Worm (Caenorhabditis elegans): ENCODE data around the gene atgl-1.

The atgl-1 gene

DNA sequence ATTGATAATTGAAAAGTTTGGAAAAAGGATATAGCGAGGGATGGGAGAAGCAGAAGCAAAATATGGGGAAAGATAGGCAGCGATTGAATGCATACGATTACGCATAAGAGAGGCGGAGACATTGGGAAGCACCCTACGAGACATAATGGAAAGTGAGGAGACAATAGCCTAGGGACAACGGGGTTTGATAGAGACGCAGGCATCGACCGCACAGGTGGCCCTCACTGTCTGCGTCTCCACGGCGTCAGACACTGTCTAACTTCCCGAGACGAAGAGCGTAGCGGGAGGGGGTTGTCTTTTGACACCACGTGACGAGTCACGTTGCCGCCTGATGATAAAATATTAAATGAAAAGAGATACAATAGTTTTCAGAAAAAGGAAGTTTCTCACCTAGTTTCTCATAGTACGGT is 1.7 kb upstream of the atgl-1 start (continued):
- TF ChIP-seq K12H6.12 (tag; optimal IDR thresholded peaks at IDR 0.05) (peak; percentile 68), rcor-1 (GFP tag; IDR thresholded peaks at IDR 0.05) (peak; percentile 41; the same call in 1 of the 2 replicates), K11D2.4 (GFP tag; IDR thresholded peaks at IDR 0.05) (peak; percentile 85), ceh-27 (GFP tag; optimal IDR thresholded peaks at IDR 0.05) (peak; percentile 56), repo-1 (tag; optimal IDR thresholded peaks at IDR 0.05) (peak; percentile 89), let-526 (GFP tag; IDR thresholded peaks at IDR 0.05) (peak; percentile 78), nhr-90 (tag; optimal IDR thresholded peaks at IDR 0.05) (no peak), B0336.3 (GFP tag; IDR thresholded peaks at IDR 0.05) (peak; percentile 88), ets-4 (GFP tag; optimal IDR thresholded peaks at IDR 0.05) (peak; percentile 74), gei-17 (GFP tag; optimal IDR thresholded peaks at IDR 0.05) (peak; percentile 76), ceh-100 (GFP tag; IDR thresholded peaks at IDR 0.05) (peak; percentile 51), attf-5 (GFP tag; optimal IDR thresholded peaks at IDR 0.05) (peak; percentile 64), mcd-1 (GFP tag; IDR thresholded peaks at IDR 0.05) (peak; percentile 81), mel-28 (tag; optimal IDR thresholded peaks at IDR 0.05; ENCODE audit: borderline replicate concordance) (no peak), ztf-22 (GFP tag; optimal IDR thresholded peaks at IDR 0.05) (peak; percentile 60), hmg-20 (GFP tag; IDR thresholded peaks at IDR 0.05) (peak; percentile 24; the same call in 1 of the 2 replicates), Y95B8A.8 (GFP tag; IDR thresholded peaks at IDR 0.05) (peak; percentile 35; the same call in 1 of the 2 replicates), somi-1 (GFP tag; optimal IDR thresholded peaks at IDR 0.05) (peak; percentile 88), ccch-3 (GFP tag; optimal IDR thresholded peaks at IDR 0.05) (no peak), ama-1 (optimal IDR thresholded peaks at IDR 0.05) (no peak), ama-1 (GFP tag; optimal IDR thresholded peaks at IDR 0.05) (no peak), C06A6.2 (GFP tag; conservative IDR thresholded peaks at IDR 0.05) (peak; percentile 86), lin-35 (GFP tag; optimal IDR thresholded peaks at IDR 0.05) (peak in 1 of 3 experiments; percentile 23), madf-3 (GFP tag; IDR thresholded peaks at IDR 0.05) (0 out of 2 replicates have a peak, but pooled peaks have one; percentile 55), cebp-1 (GFP tag; IDR thresholded peaks at IDR 0.05) (0 out of 2 replicates have a peak, but pooled peaks have one; percentile 7), cebp-1 (tag; optimal IDR thresholded peaks at IDR 0.05) (peak; percentile 88), lin-26 (GFP tag; IDR thresholded peaks at IDR 0.05) (peak; percentile 66), ztf-3 (GFP tag; optimal IDR thresholded peaks at IDR 0.05) (peak; percentile 63), F10E7.11 (tag; optimal IDR thresholded peaks at IDR 0.05) (no peak), ztf-26 (tag; optimal IDR thresholded peaks at IDR 0.05) (peak; percentile 88), F49E8.2 (tag; optimal IDR thresholded peaks at IDR 0.05; ENCODE audit: insufficient read depth) (no peak), ekl-4 (GFP tag; IDR thresholded peaks at IDR 0.05) (peak; percentile 92), tbp1 (GFP tag; optimal IDR thresholded peaks at IDR 0.05) (peak; percentile 63), pbrm-1 (GFP tag; IDR thresholded peaks at IDR 0.05) (peak; percentile 80), F39B2.1 (GFP tag; IDR thresholded peaks at IDR 0.05) (no peak), sdz-38 (tag; optimal IDR thresholded peaks at IDR 0.05) (no peak), snpc-3.4 (tag; optimal IDR thresholded peaks at IDR 0.05) (no peak), zfh-2 (GFP tag; conservative IDR thresholded peaks at IDR 0.05) (peak; percentile 97), let-607 (tag; optimal IDR thresholded peaks at IDR 0.05) (peak in 1 of 2 experiments; percentile 70), fkh-3 (tag; optimal IDR thresholded peaks at IDR 0.05) (no peak)

DNA sequence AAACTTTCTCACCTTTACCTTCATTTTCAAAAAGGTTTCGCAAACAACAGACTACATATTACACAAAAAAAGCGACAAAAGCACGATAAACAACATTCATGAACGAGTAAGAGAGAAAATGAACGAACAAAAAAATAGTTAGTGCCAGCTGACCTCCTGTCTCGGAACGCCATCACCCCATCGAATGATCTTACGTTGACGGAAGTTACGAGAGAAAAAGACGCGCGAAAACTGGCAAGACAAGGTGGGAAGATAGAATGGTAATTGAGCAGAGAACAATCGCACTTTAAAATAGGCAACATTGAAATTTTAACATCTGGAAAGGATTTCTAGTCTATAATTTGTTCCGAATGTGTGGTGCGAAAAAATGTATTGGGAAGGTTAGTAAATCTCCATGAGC is 942 bp upstream of the atgl-1 start:
- peak; percentile 2 for TF ChIP-seq ama-1 (optimal IDR thresholded peaks at IDR 0.05)
- no peak for TF ChIP-seq ama-1 (GFP tag; optimal IDR thresholded peaks at IDR 0.05)
- TF ChIP-seq somi-1 (GFP tag; optimal IDR thresholded peaks at IDR 0.05): peak; percentile 18
- TF ChIP-seq lin-26 (GFP tag; IDR thresholded peaks at IDR 0.05): 0 out of 2 replicates have a peak, but pooled peaks have one; percentile 25
- no peak for TF ChIP-seq athp-1 (tag; optimal IDR thresholded peaks at IDR 0.05)
